Fruit fly (Drosophila melanogaster): ENCODE measurements around the gene CG11760.

CG11760 gene

DNA sequence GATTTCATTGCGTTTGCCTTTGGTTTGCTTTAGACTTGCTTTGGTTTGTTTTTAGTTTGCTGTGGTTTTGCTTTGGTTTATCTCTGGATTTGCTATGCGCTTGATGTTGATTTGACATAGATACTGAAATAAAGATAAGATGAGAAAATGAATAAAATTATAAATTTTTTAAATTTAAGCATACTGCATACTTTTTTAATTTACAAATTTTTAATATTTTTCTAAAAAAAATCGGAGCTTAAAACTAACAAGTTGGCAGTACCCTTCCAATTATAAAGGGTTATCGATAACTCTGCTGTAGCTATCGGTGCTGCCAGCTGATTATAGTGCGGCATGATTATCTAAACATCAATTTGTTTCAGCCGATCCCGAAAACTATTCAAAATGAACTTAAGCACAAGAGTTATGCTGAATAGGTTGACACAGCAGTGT is 45.2 kb upstream of the CG11760 start, which contains the start of gene mRpL19 (continued):
- no peak for TF ChIP-seq CHES-1-like (GFP tag; optimal IDR thresholded peaks at IDR 0.05)
- no peak for TF ChIP-seq CkIIα-i1 (GFP tag; IDR thresholded peaks at IDR 0.05)
- peak; percentile 1 for TF ChIP-seq Max (GFP tag; optimal IDR thresholded peaks at IDR 0.05)
- TF ChIP-seq ab (GFP tag; optimal IDR thresholded peaks at IDR 0.05) = no peak
- no peak for TF ChIP-seq twi (tag; optimal IDR thresholded peaks at IDR 0.05)
- no peak for TF ChIP-seq Atf3 (GFP tag; optimal IDR thresholded peaks at IDR 0.05)
- TF ChIP-seq ATbp (GFP tag; optimal IDR thresholded peaks at IDR 0.05) = no peak
- no peak for TF ChIP-seq H15 (GFP tag; IDR thresholded peaks at IDR 0.05)
- peak; percentile 40 for TF ChIP-seq CG17359 (tag; optimal IDR thresholded peaks at IDR 0.05)
- TF ChIP-seq GATAe (GFP tag; conservative IDR thresholded peaks at IDR 0.05) = no peak
- peak; percentile 64 for TF ChIP-seq CoRest (tag; optimal IDR thresholded peaks at IDR 0.05)
- TF ChIP-seq sc (optimal IDR thresholded peaks at IDR 0.05) = no peak
- TF ChIP-seq sc (GFP tag; optimal IDR thresholded peaks at IDR 0.05) = no peak
- peak; percentile 44 for TF ChIP-seq Sox100B (GFP tag; optimal IDR thresholded peaks at IDR 0.05)
- peak; percentile 6 for TF ChIP-seq Bteb2 (GFP tag; optimal IDR thresholded peaks at IDR 0.05)
- no peak for TF ChIP-seq Dip3 (GFP tag; optimal IDR thresholded peaks at IDR 0.05)
- peak in 1 of 2 experiments; percentile 38 for TF ChIP-seq bsh (GFP tag; optimal IDR thresholded peaks at IDR 0.05)
- TF ChIP-seq CG9932 (GFP tag; IDR thresholded peaks at IDR 0.05) = no peak
- no peak for TF ChIP-seq Gug (GFP tag; IDR thresholded peaks at IDR 0.05)
- no peak for TF ChIP-seq CG3726 (GFP tag; IDR thresholded peaks at IDR 0.05)
- no peak for TF ChIP-seq wdn (GFP tag; IDR thresholded peaks at IDR 0.05)
- TF ChIP-seq odd (GFP tag; optimal IDR thresholded peaks at IDR 0.05) = peak; percentile 8
- TF ChIP-seq CG10274 (GFP tag; optimal IDR thresholded peaks at IDR 0.05) = no peak
- TF ChIP-seq vfl (GFP tag; optimal IDR thresholded peaks at IDR 0.05) = no peak
- no peak for TF ChIP-seq Nf-YA (GFP tag; IDR thresholded peaks at IDR 0.05)
- no peak for TF ChIP-seq shn (GFP tag; optimal IDR thresholded peaks at IDR 0.05)
- TF ChIP-seq BEAF-32 (GFP tag; optimal IDR thresholded peaks at IDR 0.05) = peak; percentile 54
- TF ChIP-seq CG15269 (tag; optimal IDR thresholded peaks at IDR 0.05) = peak; percentile 62
- no peak for TF ChIP-seq toy (GFP tag; IDR thresholded peaks at IDR 0.05)
- TF ChIP-seq pho (GFP tag; optimal IDR thresholded peaks at IDR 0.05) = no peak
- TF ChIP-seq CG16863 (GFP tag; optimal IDR thresholded peaks at IDR 0.05) = no peak
- peak; percentile 14 for TF ChIP-seq gfzf (GFP tag; optimal IDR thresholded peaks at IDR 0.05)
- no peak for TF ChIP-seq Mes4 (GFP tag; optimal IDR thresholded peaks at IDR 0.05)
- peak; percentile 53; the same call in 1 of the 2 replicates for TF ChIP-seq ato (GFP tag; IDR thresholded peaks at IDR 0.05; ENCODE audit: partially characterized antibody)
- TF ChIP-seq sna (GFP tag; IDR thresholded peaks at IDR 0.05; ENCODE audit: partially characterized antibody) = no peak
- no peak for TF ChIP-seq gcm2 (GFP tag; optimal IDR thresholded peaks at IDR 0.05)
- TF ChIP-seq Nf-YB (GFP tag; optimal IDR thresholded peaks at IDR 0.05) = peak; percentile 37
- peak; percentile 73 for TF ChIP-seq gsb-n (tag; optimal IDR thresholded peaks at IDR 0.05)
- peak; percentile 73 for TF ChIP-seq MESR4 (GFP tag; optimal IDR thresholded peaks at IDR 0.05)
- no peak for TF ChIP-seq CG8359 (GFP tag; optimal IDR thresholded peaks at IDR 0.05; ENCODE audit: borderline replicate concordance)
- TF ChIP-seq cad (GFP tag; optimal IDR thresholded peaks at IDR 0.05) = no peak
- no peak for TF ChIP-seq CG2875 (GFP tag; optimal IDR thresholded peaks at IDR 0.05)
- no peak for TF ChIP-seq CG3065 (GFP tag; optimal IDR thresholded peaks at IDR 0.05)
- TF ChIP-seq B-H1 (GFP tag; IDR thresholded peaks at IDR 0.05) = no peak
- TF ChIP-seq yki (optimal IDR thresholded peaks at IDR 0.05) = no peak
- TF ChIP-seq CG2116 (GFP tag; optimal IDR thresholded peaks at IDR 0.05) = peak; percentile 62
- TF ChIP-seq gsb (GFP tag; IDR thresholded peaks at IDR 0.05) = no peak
- no peak for TF ChIP-seq klu (GFP tag; IDR thresholded peaks at IDR 0.05)
- TF ChIP-seq CG43689 (GFP tag; IDR thresholded peaks at IDR 0.05) = no peak
- no peak for TF ChIP-seq CG8478 (optimal IDR thresholded peaks at IDR 0.05)
- TF ChIP-seq sima (GFP tag; optimal IDR thresholded peaks at IDR 0.05) = no peak
- TF ChIP-seq grn (GFP tag; optimal IDR thresholded peaks at IDR 0.05) = peak; percentile 91
- no peak for TF ChIP-seq bab2 (GFP tag; optimal IDR thresholded peaks at IDR 0.05)
